Fruit fly (Drosophila melanogaster) whole organism, embryonic: ENCODE data around the gene Ugt316A1.

ENCODE experiments used
- Atf-2 ChIP-seq: fragments of 200-800 bp; sonication (Bioruptor generic); optimal IDR thresholded peaks from 2 replicates; lab custom pipeline; 2016; ENCODE audit warnings: missing biosample characterization, missing genetic modification characterization
- B-H2 ChIP-seq: fragments of 200-800 bp; sonication (Bioruptor generic); optimal IDR thresholded peaks from 2 replicates; lab custom pipeline; 2018; ENCODE audit warnings: missing biosample characterization, mild to moderate bottlenecking, missing genetic modification characterization
- CG11085 ChIP-seq: fragments of 200-800 bp; sonication (Bioruptor generic); IDR thresholded peaks from 2 replicates; pipeline ENCODE4 v1.3.6; 2022; ENCODE audit warnings: missing biosample characterization, missing genetic modification characterization
- CG11247 ChIP-seq: fragments of 200-800 bp; sonication (Bioruptor generic); IDR thresholded peaks from 2 replicates; pipeline ENCODE4 v1.3.6; 2022; ENCODE audit warnings: missing biosample characterization, missing genetic modification characterization
- CG11456 ChIP-seq: fragments of 200-800 bp; sonication (Bioruptor generic); IDR thresholded peaks from 3 replicates; pipeline ENCODE4 v1.3.6; 2022; ENCODE audit warnings: missing biosample characterization, missing genetic modification characterization
- CG12071 ChIP-seq: fragments of 200-800 bp; sonication (Bioruptor generic); optimal IDR thresholded peaks from 3 replicates; lab custom pipeline; 2018; ENCODE audit warnings: missing biosample characterization, mild to moderate bottlenecking, missing genetic modification characterization
- CG14667 ChIP-seq: fragments of 200-800 bp; sonication (Bioruptor generic); IDR thresholded peaks from 2 replicates; pipeline ENCODE4 v1.3.6; 2022; ENCODE audit warnings: missing biosample characterization, missing genetic modification characterization
- CG1647 ChIP-seq: fragments of 200-800 bp; sonication (Bioruptor generic); optimal IDR thresholded peaks from 3 replicates; lab custom pipeline; 2016; ENCODE audit warnings: missing biosample characterization, missing genetic modification characterization
- CG1792 ChIP-seq: fragments of 200-800 bp; sonication (Bioruptor generic); optimal IDR thresholded peaks from 2 replicates; lab custom pipeline; 2016; ENCODE audit warnings: missing biosample characterization, missing genetic modification characterization
- CG2712 ChIP-seq: fragments of 200-800 bp; optimal IDR thresholded peaks from 3 replicates; lab custom pipeline; 2019; ENCODE audit warnings: missing biosample characterization, mild to moderate bottlenecking, missing genetic modification characterization, moderate library complexity
- CG3407 ChIP-seq: fragments of 200-800 bp; sonication (Bioruptor generic); optimal IDR thresholded peaks from 2 replicates; lab custom pipeline; 2018; ENCODE audit warnings: missing biosample characterization, mild to moderate bottlenecking, missing genetic modification characterization
- CG5180 ChIP-seq: fragments of 200-800 bp; sonication (Bioruptor generic); optimal IDR thresholded peaks from 3 replicates; lab custom pipeline; 2017; ENCODE audit warnings: missing biosample characterization, missing genetic modification characterization, mild to moderate bottlenecking, moderate library complexity, missing genetic modification reagents
- CG7357 ChIP-seq: fragments of 200-800 bp; sonication (Bioruptor generic); IDR thresholded peaks from 3 replicates; pipeline ENCODE4 v1.3.6; 2022; ENCODE audit warnings: missing biosample characterization, missing genetic modification characterization
- CG8281 ChIP-seq: fragments of 200-800 bp; sonication (Bioruptor generic); optimal IDR thresholded peaks from 2 replicates; lab custom pipeline; 2018; ENCODE audit warnings: missing biosample characterization, mild to moderate bottlenecking, missing genetic modification characterization, moderate library complexity
- CG8290 ChIP-seq, 3 experiments: fragments of 200-800 bp; sonication (Bioruptor generic); optimal IDR thresholded peaks; 2 replicates each; lab custom pipeline; 2016 to 2019; ENCODE audit warnings: missing biosample characterization in 3 of 3, missing genetic modification characterization in 3 of 3, mild to moderate bottlenecking in 2 of 3, moderate library complexity in 1 of 3
- CG8388 ChIP-seq: fragments of 200-800 bp; sonication (Bioruptor generic); optimal IDR thresholded peaks from 2 replicates; lab custom pipeline; 2019; ENCODE audit warnings: missing biosample characterization, mild to moderate bottlenecking, missing genetic modification characterization, moderate library complexity
- Ets97D ChIP-seq: fragments of 200-800 bp; sonication (Bioruptor generic); optimal IDR thresholded peaks from 3 replicates; lab custom pipeline; 2016; ENCODE audit warnings: missing biosample characterization, missing genetic modification characterization
- HmgZ ChIP-seq: fragments of 200-800 bp; sonication (Bioruptor generic); optimal IDR thresholded peaks from 2 replicates; lab custom pipeline; 2018; ENCODE audit warnings: missing biosample characterization, mild to moderate bottlenecking, missing genetic modification characterization
- Hsf ChIP-seq: fragments of 200-800 bp; sonication (Bioruptor generic); optimal IDR thresholded peaks from 3 replicates; lab custom pipeline; 2016; ENCODE audit warnings: missing biosample characterization, missing genetic modification characterization
- Meics ChIP-seq: fragments of 200-800 bp; sonication (Bioruptor generic); optimal IDR thresholded peaks from 2 replicates; lab custom pipeline; 2017; ENCODE audit warnings: missing biosample characterization, mild to moderate bottlenecking, missing genetic modification characterization
- NK7.1 ChIP-seq: fragments of 200-800 bp; sonication (Bioruptor generic); optimal IDR thresholded peaks from 3 replicates; lab custom pipeline; 2016; ENCODE audit warnings: missing biosample characterization, missing genetic modification characterization
- Neu2 ChIP-seq: fragments of 200-800 bp; sonication (Bioruptor generic); optimal IDR thresholded peaks from 3 replicates; lab custom pipeline; 2016; ENCODE audit warnings: missing biosample characterization, missing genetic modification characterization, borderline replicate concordance
- Scr ChIP-seq: fragments of 200-800 bp; sonication (Bioruptor generic); IDR thresholded peaks from 2 replicates; pipeline ENCODE4 v1.3.6; 2022; ENCODE audit warnings: missing biosample characterization, missing genetic modification characterization; ENCODE audit not compliant: partially characterized antibody
- TFAM ChIP-seq: fragments of 200-800 bp; sonication (Bioruptor generic); optimal IDR thresholded peaks from 2 replicates; lab custom pipeline; 2017; ENCODE audit warnings: missing biosample characterization, missing genetic modification characterization, inconsistent platforms
- Trl ChIP-seq, 3 experiments: fragments of >200 bp in 2 of 3; fragments of 200-800 bp in 1 of 3; sonication (Bioruptor generic) in 1 of 3; optimal IDR thresholded peaks; 2 replicates in 1 of 3; 3 replicates in 2 of 3; lab custom pipeline; 2016 to 2017; ENCODE audit warnings: missing biosample characterization in 1 of 3, missing genetic modification characterization in 1 of 3
- br ChIP-seq: fragments of >200 bp; optimal IDR thresholded peaks from 2 replicates; lab custom pipeline; 2017
- caup ChIP-seq: fragments of 200-800 bp; sonication (Bioruptor generic); optimal IDR thresholded peaks from 3 replicates; lab custom pipeline; 2017; ENCODE audit warnings: missing biosample characterization, mild to moderate bottlenecking, missing genetic modification characterization, moderate library complexity; ENCODE audit not compliant: severe bottlenecking
- chm ChIP-seq: fragments of 200-800 bp; sonication (Bioruptor generic); IDR thresholded peaks from 2 replicates; pipeline ENCODE4 v1.3.6; 2022; ENCODE audit warnings: missing biosample characterization, missing genetic modification characterization
- danr ChIP-seq: fragments of 200-800 bp; sonication (Bioruptor generic); IDR thresholded peaks from 2 replicates; pipeline ENCODE4 v1.3.6; 2022; ENCODE audit warnings: missing biosample characterization, missing genetic modification characterization
- disco-r ChIP-seq: fragments of 200-800 bp; sonication (Bioruptor generic); optimal IDR thresholded peaks from 2 replicates; lab custom pipeline; 2016; ENCODE audit warnings: missing biosample characterization, missing genetic modification characterization
- dmrt11E ChIP-seq: fragments of 200-800 bp; sonication (Bioruptor generic); optimal IDR thresholded peaks from 3 replicates; lab custom pipeline; 2018; ENCODE audit warnings: missing biosample characterization, mild to moderate bottlenecking, missing genetic modification characterization, moderate library complexity
- gcm2 ChIP-seq: fragments of 200-800 bp; sonication (Bioruptor generic); optimal IDR thresholded peaks from 2 replicates; lab custom pipeline; 2016; ENCODE audit warnings: missing biosample characterization, missing genetic modification characterization
- gem ChIP-seq: fragments of 200-800 bp; sonication (Bioruptor generic); optimal IDR thresholded peaks from 2 replicates; lab custom pipeline; 2019; ENCODE audit warnings: missing biosample characterization, mild to moderate bottlenecking, missing genetic modification characterization, moderate library complexity
- grau ChIP-seq: fragments of 200-800 bp; optimal IDR thresholded peaks from 3 replicates; lab custom pipeline; 2019; ENCODE audit warnings: missing biosample characterization, mild to moderate bottlenecking, missing genetic modification characterization, moderate library complexity
- gsb ChIP-seq: fragments of 200-800 bp; sonication (Bioruptor generic); IDR thresholded peaks from 2 replicates; pipeline ENCODE4 v1.3.6; 2022; ENCODE audit warnings: missing biosample characterization, missing genetic modification characterization
- h ChIP-seq: fragments of >200 bp; optimal IDR thresholded peaks from 2 replicates; lab custom pipeline; 2017
- hbn ChIP-seq: fragments of 200-800 bp; sonication (Bioruptor generic); IDR thresholded peaks from 2 replicates; pipeline ENCODE4 v1.3.6; 2022; ENCODE audit warnings: missing biosample characterization, missing genetic modification characterization; ENCODE audit not compliant: partially characterized antibody
- ind ChIP-seq: fragments of 200-800 bp; sonication (Bioruptor generic); optimal IDR thresholded peaks from 3 replicates; lab custom pipeline; 2016; ENCODE audit warnings: missing biosample characterization, missing genetic modification characterization
- jumu ChIP-seq: fragments of 200-800 bp; sonication (Bioruptor generic); optimal IDR thresholded peaks from 3 replicates; lab custom pipeline; 2016; ENCODE audit warnings: missing biosample characterization, missing genetic modification characterization
- klu ChIP-seq: fragments of 200-800 bp; sonication (Bioruptor generic); IDR thresholded peaks from 2 replicates; pipeline ENCODE4 v1.3.6; 2022; ENCODE audit warnings: missing biosample characterization, missing genetic modification characterization
- lbe ChIP-seq: fragments of 200-800 bp; sonication (Bioruptor generic); optimal IDR thresholded peaks from 2 replicates; lab custom pipeline; 2016; ENCODE audit warnings: missing biosample characterization, mild to moderate bottlenecking, missing genetic modification characterization
- nau ChIP-seq: fragments of 200-800 bp; sonication (Bioruptor generic); optimal IDR thresholded peaks from 3 replicates; lab custom pipeline; 2017; ENCODE audit warnings: missing biosample characterization, mild to moderate bottlenecking, missing genetic modification characterization, missing genetic modification reagents
- nerfin-1 ChIP-seq: fragments of 200-800 bp; sonication (Bioruptor generic); optimal IDR thresholded peaks from 3 replicates; lab custom pipeline; 2019; ENCODE audit warnings: missing biosample characterization, mild to moderate bottlenecking, missing genetic modification characterization, moderate library complexity
- org-1 ChIP-seq: fragments of 200-800 bp; sonication (Bioruptor generic); optimal IDR thresholded peaks from 2 replicates; lab custom pipeline; 2017; ENCODE audit warnings: missing biosample characterization, missing genetic modification characterization
- pros ChIP-seq: fragments of 200-800 bp; sonication (Bioruptor generic); optimal IDR thresholded peaks from 3 replicates; lab custom pipeline; 2019; ENCODE audit warnings: missing biosample characterization, mild to moderate bottlenecking, missing genetic modification characterization, moderate library complexity
- seq ChIP-seq: fragments of 200-800 bp; sonication (Bioruptor generic); IDR thresholded peaks from 2 replicates; pipeline ENCODE4 v1.3.6; 2022; ENCODE audit warnings: missing biosample characterization, missing genetic modification characterization
- vnd ChIP-seq: fragments of 200-800 bp; sonication (Bioruptor generic); IDR thresholded peaks from 3 replicates; pipeline ENCODE4 v1.3.6; 2022; ENCODE audit warnings: missing biosample characterization, missing genetic modification characterization; ENCODE audit not compliant: partially characterized antibody

Ugt316A1 gene

DNA sequence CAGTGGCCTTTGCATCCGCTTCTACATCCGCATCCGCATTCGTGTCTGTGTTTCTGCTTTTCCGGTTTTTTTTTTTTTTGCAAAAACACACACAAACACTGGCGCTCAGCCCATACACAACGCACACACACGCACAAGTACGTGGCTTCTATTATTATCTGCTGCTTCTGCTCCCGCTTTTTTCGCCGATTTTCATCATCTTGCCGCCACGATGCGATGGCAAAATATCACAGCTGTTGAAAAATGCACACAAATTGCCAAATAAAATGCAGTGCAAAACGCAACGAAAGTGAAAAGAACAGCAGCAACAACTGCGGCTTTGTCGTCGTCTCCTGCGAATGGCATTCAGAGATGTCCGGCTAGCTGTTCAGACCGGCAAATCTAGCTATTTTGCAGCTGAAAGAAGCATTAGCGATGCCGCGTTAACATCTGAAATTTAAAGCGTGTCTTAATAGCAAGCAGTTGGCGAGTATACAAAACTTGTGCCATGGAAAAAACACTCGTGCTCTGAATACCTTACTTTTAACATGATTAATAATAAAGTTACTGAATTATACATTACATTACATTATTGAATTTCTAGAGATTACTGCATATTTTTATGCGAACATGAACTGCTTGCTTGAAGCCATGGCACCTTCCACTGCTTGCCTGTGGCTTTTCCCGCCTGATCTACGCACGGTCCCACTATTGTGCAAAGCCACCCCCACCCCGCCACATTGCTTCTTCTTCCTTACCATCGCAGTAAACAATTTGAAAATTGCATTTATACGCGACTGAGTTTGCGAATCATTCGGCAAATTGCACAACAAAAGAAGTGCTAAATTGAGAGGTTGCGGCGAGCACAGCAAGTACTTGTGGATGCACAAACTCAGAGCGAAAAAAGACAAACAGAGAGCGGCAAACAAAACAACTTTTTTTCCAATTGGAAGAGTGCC, at the start of gene Ugt316A1, which contains the start of gene Sfxn2 (continued):
- TF ChIP-seq jumu (GFP tag; lab: Kevin White, UChicago) (peak; percentile 17), CG8388 (GFP tag; lab: Kevin White, UChicago) (no peak), caup (GFP tag; lab: Kevin White, UChicago) (no peak), CG11456 (0 out of 3 replicates have a peak, but pooled peaks have one; percentile 59), HmgZ (tag; lab: Kevin White, UChicago) (peak; percentile 76), Hsf (peak; percentile 61), gsb (GFP tag; lab: Robert Waterston, UW) (no peak), org-1 (no peak), CG12071 (GFP tag; lab: Kevin White, UChicago) (no peak), hbn (GFP tag; lab: Robert Waterston, UW) (0 out of 2 replicates have a peak, but pooled peaks have one; percentile 13), CG11247 (GFP tag; lab: Robert Waterston, UW) (no peak), CG3407 (peak; percentile 4), seq (GFP tag; lab: Robert Waterston, UW) (0 out of 2 replicates have a peak, but pooled peaks have one; percentile 7), CG2712 (peak; percentile 61), disco-r (GFP tag; lab: Kevin White, UChicago) (no peak), Neu2 (GFP tag; lab: Kevin White, UChicago) (no peak), CG7357 (GFP tag; lab: Robert Waterston, UW) (peak; percentile 33; the same call in 1 of the 3 replicates), gcm2 (no peak), Scr (GFP tag; lab: Robert Waterston, UW) (0 out of 2 replicates have a peak, but pooled peaks have one; percentile 19), Meics (GFP tag; lab: Kevin White, UChicago) (peak; percentile 2), Trl (optimal IDR thresholded peaks at IDR 0.05; lab: Kevin White, UChicago) (peak in 1 of 2 experiments; percentile 26), Trl (GFP tag; optimal IDR thresholded peaks at IDR 0.05; lab: Kevin White, UChicago) (peak; percentile 32), CG11085 (no peak), nau (GFP tag; lab: Kevin White, UChicago) (no peak), ind (GFP tag; lab: Kevin White, UChicago) (peak; percentile 42), CG8290 (GFP tag; optimal IDR thresholded peaks at IDR 0.05; lab: Kevin White, UChicago) (peak; percentile 94), CG8290 (tag; optimal IDR thresholded peaks at IDR 0.05; lab: Kevin White, UChicago) (peak; percentile 77 to 88), CG8281 (tag; lab: Kevin White, UChicago) (no peak), chm (GFP tag; lab: Robert Waterston, UW) (peak; percentile 34; the same call in 1 of the 2 replicates), CG1792 (GFP tag; lab: Kevin White, UChicago) (no peak), gem (tag; lab: Kevin White, UChicago) (peak; percentile 52), nerfin-1 (tag; lab: Kevin White, UChicago) (no peak), danr (GFP tag; lab: Robert Waterston, UW) (no peak), grau (tag; lab: Kevin White, UChicago) (peak; percentile 42), klu (GFP tag; lab: Robert Waterston, UW) (peak; percentile 61; the same call in 1 of the 2 replicates), CG5180 (GFP tag; lab: Kevin White, UChicago) (no peak), CG14667 (GFP tag; lab: Robert Waterston, UW) (no peak), B-H2 (GFP tag; lab: Kevin White, UChicago) (peak; percentile 12), lbe (GFP tag; lab: Kevin White, UChicago) (peak; percentile 1), vnd (GFP tag; lab: Robert Waterston, UW) (no peak), NK7.1 (GFP tag; lab: Kevin White, UChicago) (no peak), dmrt11E (tag; lab: Kevin White, UChicago) (peak; percentile 45), pros (GFP tag; lab: Kevin White, UChicago) (no peak), Ets97D (GFP tag; lab: Kevin White, UChicago) (peak; percentile 62), TFAM (GFP tag; lab: Kevin White, UChicago) (no peak), Atf-2 (GFP tag; lab: Kevin White, UChicago) (no peak), h (lab: Kevin White, UChicago) (no peak), br (lab: Kevin White, UChicago) (no peak), CG1647 (peak; percentile 21)
